Fruit fly (Drosophila melanogaster) Kc167 (cell line): ENCODE data around the gene Prp6.

Experiments used
- Myc ChIP-seq: fragments of >200 bp; optimal IDR thresholded peaks from 2 replicates; lab custom pipeline; 2017; ENCODE audit warnings: missing external identifiers
- h ChIP-seq: fragments of >200 bp; optimal IDR thresholded peaks from 3 replicates; lab custom pipeline; 2018; ENCODE audit warnings: missing external identifiers
- insv ChIP-seq: fragments of >200 bp; optimal IDR thresholded peaks from 3 replicates; lab custom pipeline; 2018; ENCODE audit warnings: missing external identifiers
- psq ChIP-seq: fragments of >200 bp; optimal IDR thresholded peaks from 2 replicates; lab custom pipeline; 2017; ENCODE audit warnings: missing external identifiers
- ttk ChIP-seq: sonication (Bioruptor generic); optimal IDR thresholded peaks from 2 replicates; lab custom pipeline; 2017; ENCODE audit warnings: missing external identifiers

- TF ChIP-seq Myc (lab: Kevin White, UChicago) (no peak), psq (lab: Kevin White, UChicago) (no peak), ttk (lab: Kevin White, UChicago) (no peak), insv (no peak), h (lab: Kevin White, UChicago) (no peak)
Observed at dm6 chr3L:18922086-18922485, 16.9 kb downstream of the Prp6 start, which contains the start of gene CG3819.
